Fruit fly (Drosophila melanogaster): ENCODE measurements around the gene Ets65A.

The Ets65A gene

dm6 chr3L:6059062-6059708 is 38.2 kb upstream of the Ets65A start, which contains the start of gene CG6592 (continued):
- no peak for TF ChIP-seq Stat92E (GFP tag; optimal IDR thresholded peaks at IDR 0.05)
- TF ChIP-seq CG10267 (tag; optimal IDR thresholded peaks at IDR 0.05): no peak
- 0 out of 2 replicates have a peak, but pooled peaks have one; percentile 22 for TF ChIP-seq vvl (GFP tag; IDR thresholded peaks at IDR 0.05)
- TF ChIP-seq CG4328 (GFP tag; optimal IDR thresholded peaks at IDR 0.05): no peak
- TF ChIP-seq CG15479 (GFP tag; optimal IDR thresholded peaks at IDR 0.05): peak; percentile 25
- no peak for TF ChIP-seq jigr1 (GFP tag; IDR thresholded peaks at IDR 0.05)
- no peak for TF ChIP-seq pho (GFP tag; optimal IDR thresholded peaks at IDR 0.05)
- no peak for TF ChIP-seq CG16779 (GFP tag; IDR thresholded peaks at IDR 0.05)
- TF ChIP-seq unpg (GFP tag; optimal IDR thresholded peaks at IDR 0.05): peak; percentile 18
- TF ChIP-seq ftz-f1 (GFP tag; optimal IDR thresholded peaks at IDR 0.05): no peak
- TF ChIP-seq Dip2 (GFP tag; IDR thresholded peaks at IDR 0.05): no peak
- TF ChIP-seq mld (GFP tag; IDR thresholded peaks at IDR 0.05; ENCODE audit: partially characterized antibody): no peak
- TF ChIP-seq CG13624 (GFP tag; optimal IDR thresholded peaks at IDR 0.05): peak; percentile 19
- TF ChIP-seq Hsf (GFP tag; optimal IDR thresholded peaks at IDR 0.05): peak; percentile 67
- no peak for TF ChIP-seq Jarid2 (GFP tag; optimal IDR thresholded peaks at IDR 0.05)
- no peak for TF ChIP-seq CrebB (tag; optimal IDR thresholded peaks at IDR 0.05)
- no peak for TF ChIP-seq CG6654 (GFP tag; optimal IDR thresholded peaks at IDR 0.05)
- no peak for TF ChIP-seq CG10274 (GFP tag; optimal IDR thresholded peaks at IDR 0.05)
- TF ChIP-seq CG5245 (GFP tag; optimal IDR thresholded peaks at IDR 0.05): no peak
- TF ChIP-seq dysf (GFP tag; IDR thresholded peaks at IDR 0.05): no peak
- peak; percentile 4 for TF ChIP-seq CG8924 (tag; optimal IDR thresholded peaks at IDR 0.05)
- no peak for TF ChIP-seq CG10979 (tag; optimal IDR thresholded peaks at IDR 0.05)
- no peak for TF ChIP-seq psq (GFP tag; optimal IDR thresholded peaks at IDR 0.05)
- TF ChIP-seq CG6272 (GFP tag; IDR thresholded peaks at IDR 0.05): 0 out of 2 replicates have a peak, but pooled peaks have one; percentile 6
- no peak for TF ChIP-seq maf-S (GFP tag; optimal IDR thresholded peaks at IDR 0.05)
- TF ChIP-seq fru (optimal IDR thresholded peaks at IDR 0.05): no peak
- no peak for TF ChIP-seq exex (tag; optimal IDR thresholded peaks at IDR 0.05)
- TF ChIP-seq ERR (GFP tag; optimal IDR thresholded peaks at IDR 0.05): no peak
- TF ChIP-seq CG7928 (GFP tag; optimal IDR thresholded peaks at IDR 0.05): no peak
- no peak for TF ChIP-seq lbe (GFP tag; optimal IDR thresholded peaks at IDR 0.05)
- no peak for TF ChIP-seq ken (GFP tag; IDR thresholded peaks at IDR 0.05)
- TF ChIP-seq sens-2 (GFP tag; IDR thresholded peaks at IDR 0.05): no peak
- no peak for TF ChIP-seq pfk (GFP tag; optimal IDR thresholded peaks at IDR 0.05)
- TF ChIP-seq CG17186 (GFP tag; optimal IDR thresholded peaks at IDR 0.05): no peak
- TF ChIP-seq Kr (GFP tag; optimal IDR thresholded peaks at IDR 0.05): peak; percentile 68
- TF ChIP-seq crc (GFP tag; optimal IDR thresholded peaks at IDR 0.05): no peak
- no peak for TF ChIP-seq CG17359 (tag; optimal IDR thresholded peaks at IDR 0.05)
- TF ChIP-seq fd64A (GFP tag; optimal IDR thresholded peaks at IDR 0.05): no peak
- peak; percentile 4 for TF ChIP-seq mam (GFP tag; optimal IDR thresholded peaks at IDR 0.05)
- TF ChIP-seq CG4707 (GFP tag; optimal IDR thresholded peaks at IDR 0.05): no peak
- no peak for TF ChIP-seq HmgZ (tag; optimal IDR thresholded peaks at IDR 0.05)
- no peak for TF ChIP-seq Trl (optimal IDR thresholded peaks at IDR 0.05)
- TF ChIP-seq Trl (GFP tag; optimal IDR thresholded peaks at IDR 0.05): no peak
- TF ChIP-seq CG12104 (GFP tag; optimal IDR thresholded peaks at IDR 0.05): no peak
- TF ChIP-seq Dfd (GFP tag; optimal IDR thresholded peaks at IDR 0.05): peak in 1 of 2 experiments; percentile 70
- TF ChIP-seq ttk (GFP tag; IDR thresholded peaks at IDR 0.05): no peak
- TF ChIP-seq CG34422 (GFP tag; IDR thresholded peaks at IDR 0.05): peak; percentile 22; the same call in 1 of the 3 replicates
- peak; percentile 29 for TF ChIP-seq Oli (tag; optimal IDR thresholded peaks at IDR 0.05)
- peak; percentile 4 for TF ChIP-seq slp2 (GFP tag; optimal IDR thresholded peaks at IDR 0.05)
- TF ChIP-seq ato (GFP tag; IDR thresholded peaks at IDR 0.05; ENCODE audit: partially characterized antibody): no peak
- TF ChIP-seq gsb (GFP tag; IDR thresholded peaks at IDR 0.05): no peak
